Fruit fly (Drosophila melanogaster) whole organism, embryonic: Measurements from ENCODE around the gene CG17996.

Experiments
- Abd-B ChIP-seq: fragments of 200-800 bp; sonication (Bioruptor generic); optimal IDR thresholded peaks from 2 replicates; lab custom pipeline; 2018; ENCODE audit warnings: missing biosample characterization, mild to moderate bottlenecking, missing genetic modification characterization, moderate library complexity
- Aef1 ChIP-seq: fragments of 200-800 bp; sonication (Bioruptor generic); IDR thresholded peaks from 3 replicates; pipeline ENCODE4 v1.3.6; 2022; ENCODE audit warnings: missing biosample characterization, missing genetic modification characterization
- Bdp1 ChIP-seq: fragments of 200-800 bp; sonication (Bioruptor generic); optimal IDR thresholded peaks from 3 replicates; lab custom pipeline; 2016; ENCODE audit warnings: missing biosample characterization, missing genetic modification characterization
- CG11723 ChIP-seq: fragments of 200-800 bp; sonication (Bioruptor generic); optimal IDR thresholded peaks from 2 replicates; lab custom pipeline; 2017; ENCODE audit warnings: missing biosample characterization, mild to moderate bottlenecking, missing genetic modification characterization
- CG13624 ChIP-seq: fragments of 200-800 bp; sonication (Bioruptor generic); optimal IDR thresholded peaks from 2 replicates; lab custom pipeline; 2016; ENCODE audit warnings: missing biosample characterization, missing genetic modification characterization
- CG16813 ChIP-seq: fragments of 200-800 bp; sonication (Bioruptor generic); IDR thresholded peaks from 3 replicates; pipeline ENCODE4 v1.3.6; 2022; ENCODE audit warnings: missing biosample characterization, missing genetic modification characterization; ENCODE audit not compliant: partially characterized antibody
- CG17359 ChIP-seq: fragments of 200-800 bp; sonication (Bioruptor generic); optimal IDR thresholded peaks from 3 replicates; lab custom pipeline; 2018; ENCODE audit warnings: missing biosample characterization, mild to moderate bottlenecking, missing genetic modification characterization, moderate library complexity
- CG3995 ChIP-seq: fragments of 200-800 bp; sonication (Bioruptor generic); optimal IDR thresholded peaks from 3 replicates; lab custom pipeline; 2016; ENCODE audit warnings: missing biosample characterization, missing genetic modification characterization
- CG42726 ChIP-seq: fragments of 200-800 bp; sonication (Bioruptor generic); IDR thresholded peaks from 2 replicates; pipeline ENCODE4 v1.3.6; 2022; ENCODE audit warnings: missing biosample characterization, missing genetic modification characterization; ENCODE audit not compliant: partially characterized antibody
- CG4424 ChIP-seq: fragments of 200-800 bp; sonication (Bioruptor generic); optimal IDR thresholded peaks from 3 replicates; lab custom pipeline; 2016; ENCODE audit warnings: missing biosample characterization, missing genetic modification characterization
- CG6689 ChIP-seq: fragments of 200-800 bp; sonication (Bioruptor generic); IDR thresholded peaks from 2 replicates; pipeline ENCODE4 v1.3.6; 2022; ENCODE audit warnings: missing biosample characterization, missing genetic modification characterization
- CG8290 ChIP-seq, 3 experiments: fragments of 200-800 bp; sonication (Bioruptor generic); optimal IDR thresholded peaks; 2 replicates each; lab custom pipeline; 2016 to 2019; ENCODE audit warnings: missing biosample characterization in 3 of 3, missing genetic modification characterization in 3 of 3, mild to moderate bottlenecking in 2 of 3, moderate library complexity in 1 of 3
- CG9215 ChIP-seq: fragments of 200-800 bp; sonication (Bioruptor generic); IDR thresholded peaks from 2 replicates; pipeline ENCODE4 v1.3.6; 2022; ENCODE audit warnings: missing biosample characterization, missing genetic modification characterization
- CG9727 ChIP-seq: fragments of 200-800 bp; sonication (Bioruptor generic); optimal IDR thresholded peaks from 3 replicates; lab custom pipeline; 2017; ENCODE audit warnings: missing biosample characterization, mild to moderate bottlenecking, missing genetic modification characterization
- CG9932 ChIP-seq: fragments of 200-800 bp; sonication (Bioruptor generic); IDR thresholded peaks from 2 replicates; pipeline ENCODE4 v1.3.6; 2022; ENCODE audit warnings: missing biosample characterization, missing genetic modification characterization
- Dip2 ChIP-seq: fragments of 200-800 bp; sonication (Bioruptor generic); IDR thresholded peaks from 2 replicates; pipeline ENCODE4 v1.3.6; 2022; ENCODE audit warnings: missing biosample characterization, missing genetic modification characterization
- E2f1 ChIP-seq: fragments of 200-800 bp; sonication (Bioruptor generic); IDR thresholded peaks from 2 replicates; pipeline ENCODE4 v1.3.6; 2022; ENCODE audit warnings: missing biosample characterization, missing genetic modification characterization
- E2f2 ChIP-seq: fragments of 200-800 bp; sonication (Bioruptor generic); IDR thresholded peaks from 2 replicates; pipeline ENCODE4 v1.3.6; 2022; ENCODE audit warnings: missing biosample characterization, missing genetic modification characterization
- Elba2 ChIP-seq: fragments of 200-800 bp; sonication (Bioruptor generic); optimal IDR thresholded peaks from 3 replicates; lab custom pipeline; 2016; ENCODE audit warnings: missing biosample characterization, missing genetic modification characterization
- Fer2 ChIP-seq: fragments of 200-800 bp; sonication (Bioruptor generic); optimal IDR thresholded peaks from 2 replicates; lab custom pipeline; 2018; ENCODE audit warnings: missing biosample characterization, mild to moderate bottlenecking, missing genetic modification characterization, moderate library complexity
- HLH54F ChIP-seq: fragments of 200-800 bp; sonication (Bioruptor generic); optimal IDR thresholded peaks from 3 replicates; lab custom pipeline; 2016; ENCODE audit warnings: missing biosample characterization, missing genetic modification characterization
- Mrtf ChIP-seq: fragments of 200-800 bp; sonication (Bioruptor generic); IDR thresholded peaks from 3 replicates; pipeline ENCODE4 v1.3.6; 2022; ENCODE audit warnings: missing biosample characterization, missing genetic modification characterization
- Usf ChIP-seq: fragments of 200-800 bp; sonication (Bioruptor generic); optimal IDR thresholded peaks from 2 replicates; lab custom pipeline; 2017; ENCODE audit warnings: missing genotype, missing biosample characterization, missing genetic modification characterization
- amos ChIP-seq: fragments of 200-800 bp; sonication (Bioruptor generic); IDR thresholded peaks from 2 replicates; pipeline ENCODE4 v1.3.6; 2022; ENCODE audit warnings: missing biosample characterization, missing genetic modification characterization; ENCODE audit not compliant: partially characterized antibody
- bbx ChIP-seq: fragments of 200-800 bp; sonication (Bioruptor generic); IDR thresholded peaks from 2 replicates; pipeline ENCODE4 v1.3.6; 2022; ENCODE audit warnings: missing biosample characterization, missing genetic modification characterization; ENCODE audit not compliant: partially characterized antibody
- br ChIP-seq: fragments of >200 bp; optimal IDR thresholded peaks from 2 replicates; lab custom pipeline; 2017
- cg ChIP-seq: fragments of 200-800 bp; sonication (Bioruptor generic); optimal IDR thresholded peaks from 3 replicates; lab custom pipeline; 2019; ENCODE audit warnings: missing biosample characterization, mild to moderate bottlenecking, missing genetic modification characterization, moderate library complexity
- ci ChIP-seq: fragments of 200-800 bp; sonication (Bioruptor generic); IDR thresholded peaks from 3 replicates; pipeline ENCODE4 v1.3.6; 2022; ENCODE audit warnings: missing biosample characterization, missing genetic modification characterization
- crc ChIP-seq: fragments of 200-800 bp; sonication (Bioruptor generic); optimal IDR thresholded peaks from 2 replicates; lab custom pipeline; 2016; ENCODE audit warnings: missing biosample characterization, missing genetic modification characterization
- dysf ChIP-seq: fragments of 200-800 bp; sonication (Bioruptor generic); IDR thresholded peaks from 3 replicates; pipeline ENCODE4 v1.3.6; 2022; ENCODE audit warnings: missing biosample characterization, missing genetic modification characterization
- emc ChIP-seq: fragments of 200-800 bp; sonication (Bioruptor generic); optimal IDR thresholded peaks from 2 replicates; lab custom pipeline; 2016; ENCODE audit warnings: missing biosample characterization, missing genetic modification characterization
- ftz-f1 ChIP-seq: fragments of 200-800 bp; sonication (Bioruptor generic); optimal IDR thresholded peaks from 2 replicates; lab custom pipeline; 2016; ENCODE audit warnings: missing biosample characterization, missing genetic modification characterization
- grn ChIP-seq: fragments of 200-800 bp; sonication (Bioruptor generic); optimal IDR thresholded peaks from 3 replicates; lab custom pipeline; 2017; ENCODE audit warnings: missing biosample characterization, missing genetic modification characterization
- ken ChIP-seq: fragments of 200-800 bp; sonication (Bioruptor generic); IDR thresholded peaks from 3 replicates; pipeline ENCODE4 v1.3.6; 2022; ENCODE audit warnings: missing biosample characterization, missing genetic modification characterization
- kni ChIP-seq: fragments of 200-800 bp; sonication (Bioruptor generic); optimal IDR thresholded peaks from 3 replicates; lab custom pipeline; 2017; ENCODE audit warnings: mild to moderate bottlenecking, missing biosample characterization, missing genetic modification reagents, missing genetic modification characterization
- lov ChIP-seq, 2 experiments: fragments of 200-800 bp in 1 of 2; fragments of >200 bp in 1 of 2; sonication (Bioruptor generic) in 1 of 2; IDR thresholded peaks in 1 of 2; optimal IDR thresholded peaks in 1 of 2; 2 replicates in 1 of 2; 3 replicates in 1 of 2; pipeline versions ENCODE4 v1.3.6 to Lab custom; 2017 to 2022; ENCODE audit warnings: missing biosample characterization in 1 of 2, missing genetic modification characterization in 1 of 2
- odd ChIP-seq: fragments of 200-800 bp; sonication (Bioruptor generic); optimal IDR thresholded peaks from 2 replicates; lab custom pipeline; 2017; ENCODE audit warnings: missing biosample characterization, mild to moderate bottlenecking, missing genetic modification characterization
- pfk ChIP-seq: fragments of 200-800 bp; sonication (Bioruptor generic); optimal IDR thresholded peaks from 2 replicates; lab custom pipeline; 2018; ENCODE audit warnings: missing biosample characterization, mild to moderate bottlenecking, missing genetic modification characterization, moderate library complexity
- prd ChIP-seq, 3 experiments: fragments of >200 bp in 2 of 3; fragments of 200-800 bp in 1 of 3; sonication (Bioruptor generic) in 1 of 3; optimal IDR thresholded peaks in 2 of 3; IDR thresholded peaks in 1 of 3; 2 replicates in 2 of 3; 3 replicates in 1 of 3; pipeline versions ENCODE4 v1.3.6 to Lab custom; 2017 to 2022; ENCODE audit warnings: missing biosample characterization in 1 of 3, missing genetic modification characterization in 1 of 3
- pum ChIP-seq: fragments of 200-800 bp; sonication (Bioruptor generic); optimal IDR thresholded peaks from 2 replicates; lab custom pipeline; 2016; ENCODE audit warnings: missing biosample characterization, missing genetic modification characterization
- repo ChIP-seq: fragments of 200-800 bp; sonication (Bioruptor generic); optimal IDR thresholded peaks from 2 replicates; lab custom pipeline; 2016; ENCODE audit warnings: missing biosample characterization, missing genetic modification characterization
- slou ChIP-seq: fragments of 200-800 bp; sonication (Bioruptor generic); optimal IDR thresholded peaks from 3 replicates; lab custom pipeline; 2016; ENCODE audit warnings: missing biosample characterization, missing genetic modification characterization
- stwl ChIP-seq: fragments of 200-800 bp; sonication (Bioruptor generic); optimal IDR thresholded peaks from 3 replicates; lab custom pipeline; 2018; ENCODE audit warnings: missing biosample characterization, mild to moderate bottlenecking, missing genetic modification characterization, moderate library complexity
- trh ChIP-seq: fragments of 200-800 bp; sonication (Bioruptor generic); optimal IDR thresholded peaks from 2 replicates; lab custom pipeline; 2016; ENCODE audit warnings: missing biosample characterization, missing genetic modification characterization
- vfl ChIP-seq: fragments of 200-800 bp; sonication (Bioruptor generic); optimal IDR thresholded peaks from 2 replicates; lab custom pipeline; 2016; ENCODE audit warnings: missing biosample characterization, missing genetic modification characterization
- z ChIP-seq: fragments of 200-800 bp; sonication (Bioruptor generic); IDR thresholded peaks from 3 replicates; pipeline ENCODE4 v1.3.6; 2022; ENCODE audit warnings: missing biosample characterization, missing genetic modification characterization
- zen2 ChIP-seq: fragments of 200-800 bp; sonication (Bioruptor generic); IDR thresholded peaks from 3 replicates; pipeline ENCODE4 v1.3.6; 2022; ENCODE audit warnings: missing biosample characterization, missing genetic modification characterization; ENCODE audit not compliant: partially characterized antibody

The CG17996 gene

DNA sequence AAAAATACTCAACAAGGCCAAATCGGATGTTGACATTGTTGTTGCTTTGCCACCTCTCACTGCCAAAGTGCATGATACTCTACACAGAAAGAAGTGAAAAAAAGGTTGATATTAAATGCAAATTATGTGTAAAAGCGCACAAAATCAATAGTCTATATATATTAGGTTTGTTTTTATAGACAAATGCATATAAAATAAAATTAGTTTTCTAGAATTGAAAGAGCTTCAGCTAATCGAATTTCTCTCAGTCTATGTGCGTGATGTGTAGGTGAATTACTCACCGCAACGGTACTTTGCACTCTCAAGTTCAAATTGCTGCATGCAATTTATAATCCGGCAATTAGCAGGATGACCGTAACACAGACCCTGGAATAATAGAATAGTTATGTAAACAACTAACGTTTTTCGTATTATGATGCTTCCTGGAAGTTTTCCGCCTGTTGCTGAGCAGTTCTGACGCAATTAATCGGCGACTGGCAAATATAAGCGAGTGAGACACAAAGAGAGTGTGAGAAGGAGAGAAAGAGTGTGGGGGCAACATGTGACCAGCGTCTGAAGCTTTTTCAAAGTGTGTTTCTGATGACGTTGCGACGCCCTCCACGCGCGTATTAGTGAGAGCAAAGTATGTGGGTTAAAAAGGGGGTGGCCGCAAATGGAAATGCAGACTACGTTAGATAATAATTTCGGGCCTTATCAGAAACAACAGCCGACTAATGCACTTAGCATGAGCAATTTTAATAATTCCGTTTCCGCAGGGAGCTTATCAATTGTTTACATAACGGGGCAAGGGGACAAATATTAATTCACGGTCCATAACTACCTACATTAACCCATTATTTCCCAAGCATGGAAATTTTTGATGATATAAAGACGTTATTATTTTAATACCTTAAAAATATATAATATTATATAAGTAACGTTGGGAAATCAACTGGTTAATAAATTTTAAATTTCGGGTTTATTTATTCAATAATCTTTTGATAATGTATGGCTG, 9.8 kb downstream of the CG17996 start (continued):
- TF ChIP-seq odd (GFP tag; lab: Kevin White, UChicago) (peak; percentile 80), amos (GFP tag; lab: Robert Waterston, UW) (no peak; the same call in 1 of the 2 replicates), emc (GFP tag; lab: Kevin White, UChicago) (no peak), trh (GFP tag; lab: Kevin White, UChicago) (peak; percentile 74), CG13624 (GFP tag; lab: Kevin White, UChicago) (peak; percentile 70), repo (GFP tag; lab: Kevin White, UChicago) (peak; percentile 49), Aef1 (GFP tag; lab: Robert Waterston, UW) (peak; percentile 89), pum (GFP tag; lab: Kevin White, UChicago) (peak; percentile 87), Fer2 (tag; lab: Kevin White, UChicago) (peak; percentile 78), Usf (GFP tag; lab: Kevin White, UChicago) (peak; percentile 36), CG3995 (peak; percentile 59), CG8290 (GFP tag; optimal IDR thresholded peaks at IDR 0.05; lab: Kevin White, UChicago) (peak; percentile 50), CG8290 (tag; optimal IDR thresholded peaks at IDR 0.05; lab: Kevin White, UChicago) (peak; percentile 16 to 26), ftz-f1 (no peak), CG9727 (peak; percentile 97), E2f1 (GFP tag; lab: Robert Waterston, UW) (peak; percentile 95), CG17359 (tag; lab: Kevin White, UChicago) (peak; percentile 98), grn (GFP tag; lab: Kevin White, UChicago) (peak; percentile 55), HLH54F (GFP tag; lab: Kevin White, UChicago) (peak; percentile 74), CG9215 (GFP tag; lab: Robert Waterston, UW) (peak; percentile 89), CG6689 (GFP tag; lab: Robert Waterston, UW) (peak; percentile 96), CG4424 (GFP tag; lab: Kevin White, UChicago) (peak; percentile 95), crc (GFP tag; lab: Kevin White, UChicago) (no peak), Elba2 (peak; percentile 85), CG42726 (GFP tag; lab: Robert Waterston, UW) (no peak), Mrtf (GFP tag; lab: Robert Waterston, UW) (peak; percentile 83; the same call in 1 of the 3 replicates), ken (GFP tag; lab: Robert Waterston, UW) (peak; percentile 94), E2f2 (GFP tag; lab: Robert Waterston, UW) (peak; percentile 75), kni (GFP tag; lab: Kevin White, UChicago) (no peak), Bdp1 (GFP tag; lab: Kevin White, UChicago) (peak; percentile 35), vfl (GFP tag; lab: Kevin White, UChicago) (peak; percentile 22), prd (optimal IDR thresholded peaks at IDR 0.05; lab: Kevin White, UChicago) (no peak), prd (GFP tag; IDR thresholded peaks at IDR 0.05; lab: Robert Waterston, UW) (peak; percentile 98), CG9932 (GFP tag; lab: Robert Waterston, UW) (peak; percentile 93), Abd-B (peak; percentile 85), CG11723 (GFP tag; lab: Kevin White, UChicago) (peak; percentile 84), zen2 (GFP tag; lab: Robert Waterston, UW) (no peak), bbx (GFP tag; lab: Robert Waterston, UW) (0 out of 2 replicates have a peak, but pooled peaks have one; percentile 17), stwl (tag; lab: Kevin White, UChicago) (peak; percentile 22), dysf (GFP tag; lab: Robert Waterston, UW) (peak; percentile 96), lov (optimal IDR thresholded peaks at IDR 0.05; lab: Kevin White, UChicago) (no peak), lov (GFP tag; IDR thresholded peaks at IDR 0.05; lab: Robert Waterston, UW) (peak; percentile 95), z (GFP tag; lab: Robert Waterston, UW) (peak; percentile 62), Dip2 (peak; percentile 49; the same call in 1 of the 2 replicates), slou (GFP tag; lab: Kevin White, UChicago) (peak; percentile 87), ci (GFP tag; lab: Robert Waterston, UW) (peak; percentile 97), br (no peak), cg (GFP tag; lab: Kevin White, UChicago) (peak; percentile 57), pfk (GFP tag; lab: Kevin White, UChicago) (no peak), CG16813 (GFP tag; lab: Robert Waterston, UW) (no peak)
